Worm (Caenorhabditis elegans) whole organism, young adult: ENCODE measurements around the gene inpp-4B.
A peak's percentile ranks its signal among the peaks of the same experiment; 100 is the strongest.

Experiments
- B0035.1 ChIP-seq: sonication (generic microtip); optimal IDR thresholded peaks from 2 replicates; lab custom pipeline; 2016; ENCODE audit warnings: missing genetic modification characterization, mild to moderate bottlenecking, missing compliant biosample characterization, missing genotype, missing genetic modification reagents
- C06A6.2 ChIP-seq: fragments of 200-800 bp; sonication (Bioruptor generic); conservative IDR thresholded peaks from 2 replicates; pipeline ENCODE4 v1.3.6; 2022; ENCODE audit warnings: missing genetic modification characterization, missing compliant biosample characterization
- C17E4.6 ChIP-seq: fragments of 200-800 bp; sonication (Bioruptor generic); IDR thresholded peaks from 2 replicates; pipeline ENCODE4 v1.3.6; 2022; ENCODE audit warnings: missing genetic modification reagents, missing genetic modification characterization, missing compliant biosample characterization
- F52B5.7 ChIP-seq: sonication (generic microtip); optimal IDR thresholded peaks from 2 replicates; lab custom pipeline; 2016; ENCODE audit warnings: mild to moderate bottlenecking, missing genetic modification characterization, missing compliant biosample characterization
- T07F8.4 ChIP-seq: sonication (generic microtip); optimal IDR thresholded peaks from 2 replicates; lab custom pipeline; 2016; ENCODE audit warnings: mild to moderate bottlenecking, missing genetic modification characterization, moderate library complexity, missing compliant biosample characterization
- Y53G8AR.9 ChIP-seq: fragments of 200-800 bp; sonication (Bioruptor generic); conservative IDR thresholded peaks from 2 replicates; pipeline ENCODE4 v1.3.6; 2022; ENCODE audit warnings: missing genetic modification reagents, missing genetic modification characterization, missing compliant biosample characterization
- Y56A3A.18 ChIP-seq: fragments of 200-800 bp; sonication (Bioruptor generic); IDR thresholded peaks from 2 replicates; pipeline ENCODE4 v1.3.6; 2022; ENCODE audit warnings: missing genetic modification reagents, missing genetic modification characterization, missing compliant biosample characterization
- Y67H2A.10 ChIP-seq: fragments of 200-800 bp; sonication (Bioruptor generic); conservative IDR thresholded peaks from 2 replicates; pipeline ENCODE4 v1.3.6; 2022; ENCODE audit warnings: missing genetic modification reagents, missing genetic modification characterization, missing compliant biosample characterization
- attf-5 ChIP-seq: fragments of 200-800 bp; sonication (Bioruptor generic); optimal IDR thresholded peaks from 2 replicates; lab custom pipeline; 2018; ENCODE audit warnings: mild to moderate bottlenecking, missing genetic modification characterization, missing compliant biosample characterization
- bed-2 ChIP-seq: fragments of 200-800 bp; sonication (Bioruptor generic); IDR thresholded peaks from 2 replicates; pipeline ENCODE4 v1.3.6; 2022; ENCODE audit warnings: missing genetic modification reagents, missing genetic modification characterization, missing compliant biosample characterization
- ceh-40 ChIP-seq: fragments of 200-800 bp; sonication (Bioruptor generic); IDR thresholded peaks from 2 replicates; pipeline ENCODE4 v1.3.6; 2022; ENCODE audit warnings: missing genetic modification characterization, missing compliant biosample characterization
- chd-7 ChIP-seq: sonication (generic microtip); optimal IDR thresholded peaks from 2 replicates; lab custom pipeline; 2016; ENCODE audit warnings: mild to moderate bottlenecking, missing genetic modification characterization, moderate library complexity, missing compliant biosample characterization
- dpff-1 ChIP-seq: sonication (generic microtip); optimal IDR thresholded peaks from 2 replicates; lab custom pipeline; 2017; ENCODE audit warnings: mild to moderate bottlenecking, missing genetic modification characterization, missing compliant biosample characterization
- egrh-3 ChIP-seq: fragments of 200-800 bp; sonication (Bioruptor generic); IDR thresholded peaks from 2 replicates; pipeline ENCODE4 v1.3.6; 2022; ENCODE audit warnings: missing genetic modification reagents, missing genetic modification characterization, missing compliant biosample characterization
- gei-17 ChIP-seq: fragments of 200-800 bp; sonication (Bioruptor generic); optimal IDR thresholded peaks from 2 replicates; lab custom pipeline; 2018; ENCODE audit warnings: mild to moderate bottlenecking, missing genetic modification characterization, missing compliant biosample characterization
- hlh-26 ChIP-seq: fragments of 200-800 bp; sonication (Bioruptor generic); conservative IDR thresholded peaks from 2 replicates; pipeline ENCODE4 v1.3.6; 2022; ENCODE audit warnings: missing genetic modification reagents, missing genetic modification characterization, missing compliant biosample characterization
- let-526 ChIP-seq: fragments of 200-800 bp; sonication (Bioruptor generic); IDR thresholded peaks from 2 replicates; pipeline ENCODE4 v1.3.6; 2022; ENCODE audit warnings: missing genetic modification reagents, missing genetic modification characterization, missing compliant biosample characterization
- lin-26 ChIP-seq: fragments of 200-800 bp; sonication (Bioruptor generic); IDR thresholded peaks from 2 replicates; pipeline ENCODE4 v1.3.6; 2022; ENCODE audit warnings: missing genetic modification reagents, missing genetic modification characterization, missing compliant biosample characterization
- lin-35 ChIP-seq, 3 experiments: fragments of 150-350 bp in 2 of 3; sonication (generic microtip) in 1 of 3; optimal IDR thresholded peaks; 2 replicates each; lab custom pipeline; 2014 to 2018; ENCODE audit warnings: missing biosample characterization in 3 of 3, missing genetic modification characterization in 3 of 3, missing genetic modification reagents in 3 of 3
- lin-40 ChIP-seq: sonication (generic microtip); optimal IDR thresholded peaks from 2 replicates; lab custom pipeline; 2016; ENCODE audit warnings: missing genetic modification characterization, mild to moderate bottlenecking, missing compliant biosample characterization, missing genotype, missing genetic modification reagents
- lsy-27 ChIP-seq: sonication (generic microtip); optimal IDR thresholded peaks from 2 replicates; lab custom pipeline; 2017; ENCODE audit warnings: missing genetic modification characterization, mild to moderate bottlenecking, missing compliant biosample characterization, antibody characterized with exemption, missing genotype, borderline replicate concordance; ENCODE audit not compliant: insufficient read depth
- nfyb-1 ChIP-seq: fragments of 200-800 bp; sonication (Bioruptor generic); IDR thresholded peaks from 2 replicates; pipeline ENCODE4 v1.3.6; 2022; ENCODE audit warnings: missing genetic modification reagents, missing genetic modification characterization, missing compliant biosample characterization
- nhr-179 ChIP-seq: sonication (generic microtip); optimal IDR thresholded peaks from 2 replicates; lab custom pipeline; 2016; ENCODE audit warnings: mild to moderate bottlenecking, missing genetic modification characterization, missing compliant biosample characterization
- nhr-80 ChIP-seq: sonication (generic microtip); optimal IDR thresholded peaks from 2 replicates; lab custom pipeline; 2016; ENCODE audit warnings: missing genetic modification characterization, missing compliant biosample characterization
- rpc-1 ChIP-seq, 2 experiments: fragments of 150-350 bp in 1 of 2; sonication (generic microtip) in 1 of 2; optimal IDR thresholded peaks; 2 replicates each; lab custom pipeline; 2014 to 2018; ENCODE audit warnings: missing biosample characterization in 1 of 2, missing genetic modification characterization in 1 of 2, missing genetic modification reagents in 1 of 2, missing genotype in 1 of 2
- sdz-38 ChIP-seq: sonication (generic microtip); optimal IDR thresholded peaks from 2 replicates; lab custom pipeline; 2016; ENCODE audit warnings: missing genotype, missing genetic modification characterization, missing compliant biosample characterization
- snpc-1.3 ChIP-seq: sonication (generic microtip); optimal IDR thresholded peaks from 2 replicates; lab custom pipeline; 2017; ENCODE audit warnings: missing genetic modification characterization, mild to moderate bottlenecking, missing compliant biosample characterization, antibody characterized with exemption, moderate library complexity, missing genotype, missing genetic modification reagents; ENCODE audit not compliant: insufficient read depth
- snpc-3.4 ChIP-seq: sonication (generic microtip); optimal IDR thresholded peaks from 2 replicates; lab custom pipeline; 2017; ENCODE audit warnings: missing genetic modification characterization, mild to moderate bottlenecking, missing compliant biosample characterization, antibody characterized with exemption, moderate library complexity, missing genotype, missing genetic modification reagents
- snpc-4 ChIP-seq, 5 experiments: fragments of 150-350 bp in 1 of 5; sonication (generic microtip) in 4 of 5; optimal IDR thresholded peaks; 2 replicates each; lab custom pipeline; 2014 to 2018; ENCODE audit warnings: missing genetic modification characterization in 5 of 5, missing biosample characterization in 3 of 5, antibody characterized with exemption in 2 of 5, mild to moderate bottlenecking in 2 of 5, missing compliant biosample characterization in 2 of 5, missing genotype in 2 of 5, moderate library complexity in 2 of 5, missing genetic modification reagents in 1 of 5
- unc-62 ChIP-seq: fragments of 150-350 bp; optimal IDR thresholded peaks from 2 replicates; lab custom pipeline; 2014; ENCODE audit warnings: missing biosample characterization, missing genetic modification reagents, missing genetic modification characterization
- zim-3 ChIP-seq: sonication (generic microtip); optimal IDR thresholded peaks from 2 replicates; lab custom pipeline; 2017; ENCODE audit warnings: mild to moderate bottlenecking, missing genetic modification characterization, moderate library complexity, missing compliant biosample characterization

Gene inpp-4B

ce11 chrIII:10305295-10305694, 38.6 kb upstream of the inpp-4B start:
- TF ChIP-seq lin-40 (tag; lab: Kevin White, UChicago) (no peak), nhr-80 (tag; lab: Kevin White, UChicago) (peak; percentile 42)

- TF ChIP-seq C06A6.2 (GFP tag; lab: Robert Waterston, UW) (no peak), lin-35 (GFP tag; optimal IDR thresholded peaks at IDR 0.05; lab: Kevin White, UChicago) (no peak), C17E4.6 (GFP tag; lab: Robert Waterston, UW) (no peak), F52B5.7 (tag; lab: Kevin White, UChicago) (no peak), Y53G8AR.9 (GFP tag; lab: Robert Waterston, UW) (no peak), lsy-27 (tag; lab: Kevin White, UChicago) (no peak), rpc-1 (optimal IDR thresholded peaks at IDR 0.05; lab: Kevin White, UChicago) (no peak), rpc-1 (tag; optimal IDR thresholded peaks at IDR 0.05; lab: Kevin White, UChicago) (no peak), Y56A3A.18 (no peak)
Observed at ce11 chrIII:10300078-10300477, 33.4 kb upstream of the inpp-4B start, which contains the start of gene vglu-3. Gene vglu-3 (plus strand): TSS chrIII:10300378.

- TF ChIP-seq snpc-4 (GFP tag; optimal IDR thresholded peaks at IDR 0.05; lab: Kevin White, UChicago) (no peak), snpc-4 (tag; optimal IDR thresholded peaks at IDR 0.05; lab: Kevin White, UChicago) (peak in 2 of 4 experiments; percentile 4 to 51), Y53G8AR.9 (GFP tag; lab: Robert Waterston, UW) (no peak), lin-26 (0 out of 2 replicates have a peak, but pooled peaks have one; percentile 23)
Observed at ce11 chrIII:10296904-10297303, 30.2 kb upstream of the inpp-4B start.

ce11 chrIII:10294837-10295236, 28.2 kb upstream of the inpp-4B start, which contains the start of gene vglu-2:
Gene vglu-2 (plus strand): TSS chrIII:10295137.
- no peak for TF ChIP-seq B0035.1 (tag; lab: Kevin White, UChicago)
- TF ChIP-seq hlh-26, result no peak
- no peak for TF ChIP-seq snpc-4 (GFP tag; optimal IDR thresholded peaks at IDR 0.05; lab: Kevin White, UChicago)
- peak in 2 of 4 experiments; percentile 29 to 56 for TF ChIP-seq snpc-4 (tag; optimal IDR thresholded peaks at IDR 0.05; lab: Kevin White, UChicago)

- TF ChIP-seq sdz-38 (tag; lab: Kevin White, UChicago), result no peak
- TF ChIP-seq chd-7 (tag; lab: Kevin White, UChicago), result no peak
- no peak for TF ChIP-seq zim-3 (tag; lab: Kevin White, UChicago)
- no peak for TF ChIP-seq nhr-80 (tag; lab: Kevin White, UChicago)
- TF ChIP-seq unc-62 (GFP tag; lab: Kevin White, UChicago), result no peak
- TF ChIP-seq nfyb-1 (GFP tag; lab: Robert Waterston, UW), result no peak
- no peak for TF ChIP-seq let-526 (GFP tag; lab: Robert Waterston, UW)
- TF ChIP-seq egrh-3 (GFP tag; lab: Robert Waterston, UW), result no peak
- no peak for TF ChIP-seq ceh-40
- TF ChIP-seq C17E4.6 (GFP tag; lab: Robert Waterston, UW), result no peak
- no peak for TF ChIP-seq attf-5
- TF ChIP-seq snpc-1.3 (tag; lab: Kevin White, UChicago), result no peak
- no peak for TF ChIP-seq snpc-3.4 (tag; lab: Kevin White, UChicago)
- no peak for TF ChIP-seq T07F8.4
- no peak for TF ChIP-seq gei-17 (GFP tag; lab: Kevin White, UChicago)
- no peak for TF ChIP-seq bed-2 (GFP tag; lab: Robert Waterston, UW)
- no peak for TF ChIP-seq nhr-179
- TF ChIP-seq dpff-1 (tag; lab: Kevin White, UChicago), result no peak
- TF ChIP-seq Y67H2A.10 (GFP tag; lab: Robert Waterston, UW), result no peak
Observed at ce11 chrIII:10293946-10294345, 27.3 kb upstream of the inpp-4B start.
